Worm (Caenorhabditis elegans) whole organism, young adult: Measurements from ENCODE around the gene C07D10.5.

ENCODE experiments used
- F10E7.11 ChIP-seq: sonication (generic microtip); optimal IDR thresholded peaks from 2 replicates; lab custom pipeline; 2017; ENCODE audit warnings: mild to moderate bottlenecking, missing genetic modification characterization, moderate library complexity, missing compliant biosample characterization
- F22D6.2 ChIP-seq: sonication (generic microtip); optimal IDR thresholded peaks from 2 replicates; lab custom pipeline; 2016; ENCODE audit warnings: mild to moderate bottlenecking, missing genetic modification characterization, missing compliant biosample characterization
- Y53F4B.3 ChIP-seq: fragments of 200-800 bp; sonication (Bioruptor generic); IDR thresholded peaks from 2 replicates; pipeline ENCODE4 v1.3.6; 2022; ENCODE audit warnings: missing genetic modification reagents, missing genetic modification characterization, missing compliant biosample characterization
- akir-1 ChIP-seq: fragments of 200-800 bp; sonication (Bioruptor generic); optimal IDR thresholded peaks from 2 replicates; lab custom pipeline; 2018; ENCODE audit warnings: mild to moderate bottlenecking, missing genetic modification characterization, moderate library complexity, missing compliant biosample characterization
- athp-1 ChIP-seq: sonication (generic microtip); optimal IDR thresholded peaks from 2 replicates; lab custom pipeline; 2017; ENCODE audit warnings: mild to moderate bottlenecking, missing genetic modification characterization, missing compliant biosample characterization
- attf-5 ChIP-seq: fragments of 200-800 bp; sonication (Bioruptor generic); optimal IDR thresholded peaks from 2 replicates; lab custom pipeline; 2018; ENCODE audit warnings: mild to moderate bottlenecking, missing genetic modification characterization, missing compliant biosample characterization
- bed-2 ChIP-seq: fragments of 200-800 bp; sonication (Bioruptor generic); IDR thresholded peaks from 2 replicates; pipeline ENCODE4 v1.3.6; 2022; ENCODE audit warnings: missing genetic modification reagents, missing genetic modification characterization, missing compliant biosample characterization
- ccch-3 ChIP-seq: fragments of 200-800 bp; sonication (Bioruptor generic); optimal IDR thresholded peaks from 2 replicates; lab custom pipeline; 2018; ENCODE audit warnings: mild to moderate bottlenecking, missing genetic modification characterization, missing compliant biosample characterization
- cebp-1 ChIP-seq, 2 experiments: fragments of 200-800 bp in 1 of 2; sonication (Bioruptor generic) in 1 of 2; sonication (generic microtip) in 1 of 2; IDR thresholded peaks in 1 of 2; optimal IDR thresholded peaks in 1 of 2; 2 replicates each; pipeline versions ENCODE4 v1.3.6 to Lab custom; 2017 to 2022; ENCODE audit warnings: missing compliant biosample characterization in 2 of 2, missing genetic modification characterization in 2 of 2, mild to moderate bottlenecking in 1 of 2, missing genetic modification reagents in 1 of 2, moderate library complexity in 1 of 2
- cebp-2 ChIP-seq: fragments of 200-800 bp; sonication (Bioruptor generic); IDR thresholded peaks from 2 replicates; pipeline ENCODE4 v1.3.6; 2022; ENCODE audit warnings: missing genetic modification characterization, missing compliant biosample characterization
- ceh-40 ChIP-seq: fragments of 200-800 bp; sonication (Bioruptor generic); IDR thresholded peaks from 2 replicates; pipeline ENCODE4 v1.3.6; 2022; ENCODE audit warnings: missing genetic modification characterization, missing compliant biosample characterization
- ceh-79 ChIP-seq: sonication (generic microtip); optimal IDR thresholded peaks from 2 replicates; lab custom pipeline; 2017; ENCODE audit warnings: mild to moderate bottlenecking, missing genetic modification characterization, missing compliant biosample characterization
- dpff-1 ChIP-seq: sonication (generic microtip); optimal IDR thresholded peaks from 2 replicates; lab custom pipeline; 2017; ENCODE audit warnings: mild to moderate bottlenecking, missing genetic modification characterization, missing compliant biosample characterization
- egl-18 ChIP-seq: fragments of 200-800 bp; sonication (Bioruptor generic); IDR thresholded peaks from 2 replicates; pipeline ENCODE4 v1.3.6; 2022; ENCODE audit warnings: missing genetic modification reagents, missing genetic modification characterization, missing compliant biosample characterization
- ets-4 ChIP-seq: fragments of 200-800 bp; sonication (Bioruptor generic); optimal IDR thresholded peaks from 2 replicates; lab custom pipeline; 2018; ENCODE audit warnings: mild to moderate bottlenecking, missing genetic modification characterization, missing compliant biosample characterization
- fkh-3 ChIP-seq: sonication (generic microtip); optimal IDR thresholded peaks from 2 replicates; lab custom pipeline; 2016; ENCODE audit warnings: mild to moderate bottlenecking, missing genetic modification characterization, missing compliant biosample characterization
- gei-17 ChIP-seq: fragments of 200-800 bp; sonication (Bioruptor generic); optimal IDR thresholded peaks from 2 replicates; lab custom pipeline; 2018; ENCODE audit warnings: mild to moderate bottlenecking, missing genetic modification characterization, missing compliant biosample characterization
- hrde-1 ChIP-seq: sonication (generic microtip); optimal IDR thresholded peaks from 2 replicates; lab custom pipeline; 2016; ENCODE audit warnings: missing genetic modification characterization, mild to moderate bottlenecking, missing compliant biosample characterization, moderate library complexity, missing genotype, missing genetic modification reagents, borderline replicate concordance
- hsf-1 ChIP-seq: fragments of 200-800 bp; sonication (Bioruptor generic); IDR thresholded peaks from 2 replicates; pipeline ENCODE4 v1.3.6; 2022; ENCODE audit warnings: missing genetic modification reagents, missing genetic modification characterization, missing compliant biosample characterization
- madf-10 ChIP-seq: sonication (generic microtip); optimal IDR thresholded peaks from 2 replicates; lab custom pipeline; 2016; ENCODE audit warnings: mild to moderate bottlenecking, missing genetic modification characterization, missing compliant biosample characterization
- madf-3 ChIP-seq: fragments of 200-800 bp; sonication (Bioruptor generic); IDR thresholded peaks from 2 replicates; pipeline ENCODE4 v1.3.6; 2022; ENCODE audit warnings: missing genetic modification reagents, missing genetic modification characterization, missing compliant biosample characterization
- madf-8 ChIP-seq: fragments of 200-800 bp; sonication (Bioruptor generic); conservative IDR thresholded peaks from 2 replicates; pipeline ENCODE4 v1.3.6; 2022; ENCODE audit warnings: missing genetic modification reagents, missing genetic modification characterization, missing compliant biosample characterization
- mcd-1 ChIP-seq: fragments of 200-800 bp; sonication (Bioruptor generic); IDR thresholded peaks from 2 replicates; pipeline ENCODE4 v1.3.6; 2022; ENCODE audit warnings: missing genetic modification reagents, missing genetic modification characterization, missing compliant biosample characterization
- mes-4 ChIP-seq: sonication (generic microtip); optimal IDR thresholded peaks from 2 replicates; lab custom pipeline; 2016; ENCODE audit warnings: missing genotype, missing genetic modification characterization, missing compliant biosample characterization
- nfya-1 ChIP-seq: sonication (generic microtip); optimal IDR thresholded peaks from 2 replicates; lab custom pipeline; 2017; ENCODE audit warnings: antibody characterized with exemption, missing compliant biosample characterization, missing genetic modification characterization, borderline replicate concordance; ENCODE audit not compliant: insufficient read depth
- nfya-2 ChIP-seq: fragments of 200-800 bp; sonication (Bioruptor generic); IDR thresholded peaks from 2 replicates; pipeline ENCODE4 v1.3.6; 2022; ENCODE audit warnings: missing genetic modification reagents, missing genetic modification characterization, missing compliant biosample characterization
- nhr-179 ChIP-seq: sonication (generic microtip); optimal IDR thresholded peaks from 2 replicates; lab custom pipeline; 2016; ENCODE audit warnings: mild to moderate bottlenecking, missing genetic modification characterization, missing compliant biosample characterization
- nhr-80 ChIP-seq: sonication (generic microtip); optimal IDR thresholded peaks from 2 replicates; lab custom pipeline; 2016; ENCODE audit warnings: missing genetic modification characterization, missing compliant biosample characterization
- nhr-90 ChIP-seq: sonication (generic microtip); optimal IDR thresholded peaks from 2 replicates; lab custom pipeline; 2016; ENCODE audit warnings: missing genotype, mild to moderate bottlenecking, missing genetic modification characterization, missing compliant biosample characterization
- sdz-38 ChIP-seq: sonication (generic microtip); optimal IDR thresholded peaks from 2 replicates; lab custom pipeline; 2016; ENCODE audit warnings: missing genotype, missing genetic modification characterization, missing compliant biosample characterization
- somi-1 ChIP-seq: fragments of 200-800 bp; sonication (Bioruptor generic); optimal IDR thresholded peaks from 2 replicates; lab custom pipeline; 2018; ENCODE audit warnings: mild to moderate bottlenecking, missing genetic modification characterization, missing compliant biosample characterization
- tbp1 ChIP-seq: fragments of 200-800 bp; sonication (Bioruptor generic); optimal IDR thresholded peaks from 2 replicates; lab custom pipeline; 2018; ENCODE audit warnings: mild to moderate bottlenecking, missing genetic modification characterization, missing compliant biosample characterization
- unc-130 ChIP-seq: sonication (generic microtip); optimal IDR thresholded peaks from 2 replicates; lab custom pipeline; 2016; ENCODE audit warnings: missing genetic modification reagents, missing genetic modification characterization, missing compliant biosample characterization
- unc-62 ChIP-seq: fragments of 150-350 bp; optimal IDR thresholded peaks from 2 replicates; lab custom pipeline; 2014; ENCODE audit warnings: missing biosample characterization, missing genetic modification reagents, missing genetic modification characterization
- xnd-1 ChIP-seq: sonication (generic microtip); optimal IDR thresholded peaks from 2 replicates; lab custom pipeline; 2016; ENCODE audit warnings: missing genotype, missing genetic modification reagents, missing genetic modification characterization, missing compliant biosample characterization
- zfh-2 ChIP-seq: fragments of 200-800 bp; sonication (Bioruptor generic); conservative IDR thresholded peaks from 2 replicates; pipeline ENCODE4 v1.3.6; 2022; ENCODE audit warnings: missing genetic modification reagents, missing genetic modification characterization, missing compliant biosample characterization
- ztf-18 ChIP-seq: sonication (generic microtip); optimal IDR thresholded peaks from 2 replicates; lab custom pipeline; 2016; ENCODE audit warnings: missing genotype, mild to moderate bottlenecking, missing genetic modification characterization, missing compliant biosample characterization
- ztf-26 ChIP-seq: sonication (generic microtip); optimal IDR thresholded peaks from 2 replicates; lab custom pipeline; 2017; ENCODE audit warnings: missing genetic modification characterization, missing compliant biosample characterization
- ztf-28 ChIP-seq: fragments of 200-800 bp; sonication (Bioruptor generic); IDR thresholded peaks from 2 replicates; pipeline ENCODE4 v1.3.6; 2022; ENCODE audit warnings: missing genetic modification reagents, missing genetic modification characterization, missing compliant biosample characterization

C07D10.5 gene

DNA sequence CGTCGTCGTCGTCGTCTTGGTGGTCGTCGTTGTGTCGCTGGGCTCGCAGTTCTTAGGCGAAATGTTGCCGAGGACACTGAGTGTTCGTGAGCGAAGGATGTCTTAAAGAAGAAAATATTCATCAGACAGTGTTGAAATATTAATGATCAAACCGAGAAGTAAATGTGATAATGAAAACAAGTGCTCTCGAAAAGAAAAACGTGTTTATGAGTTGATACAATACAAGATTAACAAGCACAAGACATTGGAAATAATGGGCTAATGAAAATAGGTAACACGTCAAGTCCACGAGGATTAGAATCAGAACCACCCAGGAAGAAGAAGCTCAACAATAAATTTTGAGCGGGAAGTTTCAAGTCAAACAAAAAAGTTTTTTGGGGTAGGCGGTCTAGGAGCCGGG is 30.6 kb downstream of the C07D10.5 start, which contains the start of gene K02A2.5:
K02A2.5 (minus strand) TSS at position 101 of the 400 bp plus-strand sequence.
- no peak for TF ChIP-seq unc-62 (GFP tag; lab: Kevin White, UChicago)
- TF ChIP-seq tbp1: no peak
- TF ChIP-seq nhr-90 (tag; lab: Kevin White, UChicago): no peak
- TF ChIP-seq attf-5 (GFP tag; lab: Kevin White, UChicago): no peak
- TF ChIP-seq dpff-1 (tag; lab: Kevin White, UChicago): no peak
- TF ChIP-seq ztf-26 (tag; lab: Kevin White, UChicago): no peak
- no peak for TF ChIP-seq hsf-1 (GFP tag; lab: Robert Waterston, UW)
- TF ChIP-seq madf-8 (GFP tag; lab: Robert Waterston, UW): no peak
- no peak for TF ChIP-seq nhr-179
- TF ChIP-seq xnd-1 (tag; lab: Kevin White, UChicago): no peak
- TF ChIP-seq cebp-1 (GFP tag; IDR thresholded peaks at IDR 0.05; lab: Robert Waterston, UW): no peak
- TF ChIP-seq cebp-1 (tag; optimal IDR thresholded peaks at IDR 0.05; lab: Kevin White, UChicago): no peak

DNA sequence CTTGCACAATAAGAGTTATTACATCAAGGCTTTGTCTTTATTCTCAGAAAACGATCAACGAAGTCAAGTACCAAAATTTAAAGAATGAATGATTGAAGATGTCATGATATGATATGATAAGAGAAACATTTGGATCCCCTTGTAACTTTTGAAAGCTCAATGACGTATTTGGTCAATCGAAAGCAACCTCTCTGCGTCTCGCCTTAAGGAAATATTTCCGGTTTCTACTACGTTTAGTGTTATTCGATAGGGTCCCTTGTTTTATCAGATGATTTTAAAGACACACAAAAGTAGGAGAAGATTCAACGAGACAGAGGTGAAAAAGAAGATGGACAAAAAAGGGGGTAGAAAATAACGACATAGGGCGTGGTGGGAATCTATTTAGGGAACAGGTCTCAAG is 31.9 kb downstream of the C07D10.5 start:
- TF ChIP-seq ztf-28 (GFP tag; lab: Robert Waterston, UW): no peak
- no peak for TF ChIP-seq athp-1 (tag; lab: Kevin White, UChicago)
- no peak for TF ChIP-seq madf-10 (tag; lab: Kevin White, UChicago)
- TF ChIP-seq dpff-1 (tag; lab: Kevin White, UChicago): no peak
- TF ChIP-seq F10E7.11 (tag; lab: Kevin White, UChicago): no peak
- TF ChIP-seq ccch-3: no peak
- TF ChIP-seq nfya-1 (tag; lab: Kevin White, UChicago): no peak
- no peak for TF ChIP-seq cebp-2
- TF ChIP-seq Y53F4B.3: no peak
- TF ChIP-seq nfya-2 (GFP tag; lab: Robert Waterston, UW): no peak
- no peak for TF ChIP-seq ztf-18
- no peak for TF ChIP-seq madf-3
- no peak for TF ChIP-seq mcd-1 (GFP tag; lab: Robert Waterston, UW)
- no peak for TF ChIP-seq mes-4 (tag; lab: Kevin White, UChicago)

DNA sequence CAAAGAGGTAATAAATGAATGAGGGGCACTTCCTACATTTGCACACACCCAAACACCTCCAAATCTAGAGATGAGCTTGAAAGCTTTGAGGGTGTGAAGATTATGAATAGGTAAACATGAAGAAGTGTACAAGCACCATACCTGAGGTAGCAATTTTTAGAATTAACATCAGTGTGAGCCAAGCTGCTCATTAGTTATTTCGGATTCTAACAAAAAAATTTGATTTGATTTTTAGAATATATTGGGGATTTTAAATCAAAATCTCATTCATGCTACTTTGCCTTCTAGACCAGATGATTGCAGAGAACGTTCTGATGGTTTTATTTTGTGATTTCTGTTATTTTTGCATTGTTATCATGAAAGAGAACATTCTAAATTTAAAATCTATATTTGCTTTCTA is 32.4 kb downstream of the C07D10.5 start:
- TF ChIP-seq egl-18 (GFP tag; lab: Robert Waterston, UW): no peak
- TF ChIP-seq dpff-1 (tag; lab: Kevin White, UChicago): no peak
- no peak for TF ChIP-seq ceh-40 (GFP tag; lab: Robert Waterston, UW)
- no peak for TF ChIP-seq gei-17 (GFP tag; lab: Kevin White, UChicago)
- TF ChIP-seq F22D6.2 (tag; lab: Kevin White, UChicago): no peak
- TF ChIP-seq bed-2 (GFP tag; lab: Robert Waterston, UW): no peak
- no peak for TF ChIP-seq zfh-2
- no peak for TF ChIP-seq nhr-80 (tag; lab: Kevin White, UChicago)
- TF ChIP-seq unc-130: no peak

DNA sequence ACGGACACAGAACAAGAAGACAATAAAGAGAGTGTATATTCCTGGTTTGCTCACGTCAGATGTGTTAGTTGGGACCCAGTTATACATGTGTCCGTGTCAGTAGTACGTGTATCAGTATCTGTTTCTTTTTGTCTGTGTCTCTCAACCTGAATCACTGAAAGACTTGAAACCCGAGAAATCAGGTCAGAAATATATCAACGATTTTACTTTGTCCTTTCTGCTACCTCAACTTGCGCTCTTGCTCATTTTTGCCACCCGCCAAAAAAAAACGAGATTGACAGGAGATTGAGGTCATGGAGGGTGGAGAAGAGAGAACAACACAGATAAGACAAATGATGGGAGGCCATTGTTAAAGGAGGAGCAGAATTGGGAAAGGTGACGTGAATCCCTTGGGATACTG is 38.2 kb downstream of the C07D10.5 start:
- TF ChIP-seq fkh-3 (no peak), mcd-1 (GFP tag; lab: Robert Waterston, UW) (no peak), egl-18 (GFP tag; lab: Robert Waterston, UW) (no peak), somi-1 (GFP tag; lab: Kevin White, UChicago) (no peak), ceh-79 (tag; lab: Kevin White, UChicago) (no peak), hrde-1 (tag; lab: Kevin White, UChicago) (no peak), tbp1 (no peak), sdz-38 (tag; lab: Kevin White, UChicago) (no peak), ets-4 (GFP tag; lab: Kevin White, UChicago) (no peak), akir-1 (no peak)
